Fruit fly (Drosophila melanogaster) whole organism, embryonic: ENCODE results near the gene SP555.

Experiments used
- Ada2b ChIP-seq: fragments of 200-800 bp; sonication (Bioruptor generic); IDR thresholded peaks from 2 replicates; pipeline ENCODE4 v1.3.6; 2022; ENCODE audit warnings: missing biosample characterization, missing genetic modification characterization
- BEAF-32 ChIP-seq: fragments of 200-800 bp; sonication (Bioruptor generic); optimal IDR thresholded peaks from 3 replicates; lab custom pipeline; 2017; ENCODE audit warnings: missing biosample characterization, missing genetic modification characterization, mild to moderate bottlenecking, moderate library complexity, missing genetic modification reagents
- CG10147 ChIP-seq: fragments of 200-800 bp; sonication (Bioruptor generic); optimal IDR thresholded peaks from 2 replicates; lab custom pipeline; 2019; ENCODE audit warnings: missing biosample characterization, mild to moderate bottlenecking, missing genetic modification characterization, moderate library complexity
- CG1024 ChIP-seq: fragments of 200-800 bp; sonication (Bioruptor generic); IDR thresholded peaks from 2 replicates; pipeline ENCODE4 v1.3.6; 2022; ENCODE audit warnings: missing biosample characterization, missing genetic modification characterization
- CG10431 ChIP-seq: fragments of 200-800 bp; sonication (Bioruptor generic); optimal IDR thresholded peaks from 3 replicates; lab custom pipeline; 2018; ENCODE audit warnings: missing biosample characterization, mild to moderate bottlenecking, missing genetic modification characterization
- CG11504 ChIP-seq: fragments of 200-800 bp; sonication (Bioruptor generic); optimal IDR thresholded peaks from 3 replicates; lab custom pipeline; 2019; ENCODE audit warnings: missing biosample characterization, mild to moderate bottlenecking, missing genetic modification characterization, moderate library complexity
- CG12769 ChIP-seq: fragments of 200-800 bp; sonication (Bioruptor generic); optimal IDR thresholded peaks from 2 replicates; lab custom pipeline; 2019; ENCODE audit warnings: missing biosample characterization, mild to moderate bottlenecking, missing genetic modification characterization, moderate library complexity
- CG12942 ChIP-seq: fragments of 200-800 bp; sonication (Bioruptor generic); optimal IDR thresholded peaks from 3 replicates; lab custom pipeline; 2016; ENCODE audit warnings: missing biosample characterization, missing genetic modification characterization
- CG15514 ChIP-seq: fragments of 200-800 bp; sonication (Bioruptor generic); optimal IDR thresholded peaks from 3 replicates; lab custom pipeline; 2017; ENCODE audit warnings: missing biosample characterization, missing genetic modification characterization, mild to moderate bottlenecking, moderate library complexity, missing genetic modification reagents
- CG1603 ChIP-seq: fragments of 200-800 bp; sonication (Bioruptor generic); optimal IDR thresholded peaks from 2 replicates; lab custom pipeline; 2019; ENCODE audit warnings: missing biosample characterization, mild to moderate bottlenecking, missing genetic modification characterization, moderate library complexity
- CG18476 ChIP-seq: fragments of 200-800 bp; sonication (Bioruptor generic); optimal IDR thresholded peaks from 2 replicates; lab custom pipeline; 2016; ENCODE audit warnings: missing biosample characterization, mild to moderate bottlenecking, missing genetic modification characterization
- CG2202 ChIP-seq: fragments of 200-800 bp; sonication (Bioruptor generic); optimal IDR thresholded peaks from 2 replicates; lab custom pipeline; 2018; ENCODE audit warnings: missing biosample characterization, mild to moderate bottlenecking, missing genetic modification characterization
- CG31365 ChIP-seq: fragments of 200-800 bp; sonication (Bioruptor generic); optimal IDR thresholded peaks from 2 replicates; lab custom pipeline; 2018; ENCODE audit warnings: missing biosample characterization, mild to moderate bottlenecking, missing genetic modification characterization
- CG33213 ChIP-seq: fragments of 200-800 bp; sonication (Bioruptor generic); optimal IDR thresholded peaks from 3 replicates; lab custom pipeline; 2016; ENCODE audit warnings: missing biosample characterization, missing genetic modification characterization
- CG3726 ChIP-seq: fragments of 200-800 bp; sonication (Bioruptor generic); IDR thresholded peaks from 3 replicates; pipeline ENCODE4, ENCODE4 v1.3.6; 2022; ENCODE audit warnings: missing biosample characterization, missing genetic modification characterization
- CG4282 ChIP-seq: fragments of 200-800 bp; sonication (Bioruptor generic); optimal IDR thresholded peaks from 2 replicates; lab custom pipeline; 2016; ENCODE audit warnings: missing biosample characterization, missing genetic modification characterization
- CG4328 ChIP-seq: fragments of 200-800 bp; sonication (Bioruptor generic); optimal IDR thresholded peaks from 3 replicates; lab custom pipeline; 2017; ENCODE audit warnings: missing biosample characterization, missing genetic modification reagents, missing genetic modification characterization
- CG43689 ChIP-seq: fragments of 200-800 bp; sonication (Bioruptor generic); IDR thresholded peaks from 2 replicates; pipeline ENCODE4 v1.3.6; 2022; ENCODE audit warnings: missing biosample characterization, missing genetic modification characterization
- CG5953 ChIP-seq: fragments of 200-800 bp; sonication (Bioruptor generic); IDR thresholded peaks from 2 replicates; pipeline ENCODE4 v1.3.6; 2022; ENCODE audit warnings: missing biosample characterization, missing genetic modification characterization
- CG6765 ChIP-seq: fragments of 200-800 bp; sonication (Bioruptor generic); optimal IDR thresholded peaks from 3 replicates; lab custom pipeline; 2017; ENCODE audit warnings: missing biosample characterization, mild to moderate bottlenecking, missing genetic modification characterization
- CG7556 ChIP-seq: fragments of 200-800 bp; sonication (Bioruptor generic); optimal IDR thresholded peaks from 2 replicates; lab custom pipeline; 2017; ENCODE audit warnings: missing biosample characterization, mild to moderate bottlenecking, missing genetic modification characterization
- CG7963 ChIP-seq: fragments of 200-800 bp; sonication (Bioruptor generic); IDR thresholded peaks from 3 replicates; pipeline ENCODE4 v1.3.6; 2022; ENCODE audit warnings: missing biosample characterization, missing genetic modification characterization; ENCODE audit not compliant: partially characterized antibody
- CG7987 ChIP-seq: fragments of 200-800 bp; sonication (Bioruptor generic); optimal IDR thresholded peaks from 2 replicates; lab custom pipeline; 2018; ENCODE audit warnings: missing biosample characterization, mild to moderate bottlenecking, missing genetic modification characterization, moderate library complexity
- CG8944 ChIP-seq: fragments of 200-800 bp; sonication (Bioruptor generic); optimal IDR thresholded peaks from 3 replicates; lab custom pipeline; 2016; ENCODE audit warnings: missing biosample characterization, missing genetic modification characterization
- CG9609 ChIP-seq: fragments of 200-800 bp; sonication (Bioruptor generic); optimal IDR thresholded peaks from 3 replicates; lab custom pipeline; 2016; ENCODE audit warnings: missing biosample characterization, missing genetic modification characterization
- CG9817 ChIP-seq: fragments of 200-800 bp; sonication (Bioruptor generic); optimal IDR thresholded peaks from 2 replicates; lab custom pipeline; 2018; ENCODE audit warnings: missing biosample characterization, mild to moderate bottlenecking, missing genetic modification characterization, moderate library complexity
- D19A ChIP-seq: fragments of 200-800 bp; optimal IDR thresholded peaks from 3 replicates; lab custom pipeline; 2019; ENCODE audit warnings: missing biosample characterization, mild to moderate bottlenecking, missing genetic modification characterization, moderate library complexity
- Dbx ChIP-seq: fragments of 200-800 bp; sonication (Bioruptor generic); IDR thresholded peaks from 3 replicates; pipeline ENCODE4 v1.3.6; 2022; ENCODE audit warnings: missing biosample characterization, missing genetic modification characterization
- Dek ChIP-seq: fragments of 200-800 bp; sonication (Bioruptor generic); optimal IDR thresholded peaks from 3 replicates; lab custom pipeline; 2019; ENCODE audit warnings: missing biosample characterization, mild to moderate bottlenecking, missing genetic modification characterization, moderate library complexity
- Dip2 ChIP-seq: fragments of 200-800 bp; sonication (Bioruptor generic); IDR thresholded peaks from 2 replicates; pipeline ENCODE4 v1.3.6; 2022; ENCODE audit warnings: missing biosample characterization, missing genetic modification characterization
- HLH4C ChIP-seq: fragments of 200-800 bp; sonication (Bioruptor generic); IDR thresholded peaks from 3 replicates; pipeline ENCODE4 v1.3.6; 2022; ENCODE audit warnings: missing biosample characterization, missing genetic modification characterization; ENCODE audit not compliant: partially characterized antibody
- Hr39 ChIP-seq: fragments of >200 bp; optimal IDR thresholded peaks from 2 replicates; lab custom pipeline; 2017
- Vsx1 ChIP-seq: fragments of 200-800 bp; sonication (Bioruptor generic); optimal IDR thresholded peaks from 2 replicates; lab custom pipeline; 2017; ENCODE audit warnings: missing biosample characterization, mild to moderate bottlenecking, missing genetic modification characterization, missing genetic modification reagents
- bab2 ChIP-seq: fragments of 200-800 bp; sonication (Bioruptor generic); optimal IDR thresholded peaks from 2 replicates; lab custom pipeline; 2016; ENCODE audit warnings: missing biosample characterization, missing genetic modification characterization
- bsh ChIP-seq, 2 experiments: fragments of 200-800 bp; sonication (Bioruptor generic); optimal IDR thresholded peaks; 2 replicates each; lab custom pipeline; 2017 to 2018; ENCODE audit warnings: mild to moderate bottlenecking in 2 of 2, missing biosample characterization in 2 of 2, missing genetic modification characterization in 2 of 2, moderate library complexity in 1 of 2
- chn ChIP-seq: fragments of 200-800 bp; sonication (Bioruptor generic); optimal IDR thresholded peaks from 2 replicates; lab custom pipeline; 2016; ENCODE audit warnings: missing biosample characterization, missing genetic modification characterization
- croc ChIP-seq: fragments of 200-800 bp; sonication (Bioruptor generic); conservative IDR thresholded peaks from 3 replicates; pipeline ENCODE4 v1.3.6; 2022; ENCODE audit warnings: missing biosample characterization, missing genetic modification characterization
- fd3F ChIP-seq: fragments of 200-800 bp; sonication (Bioruptor generic); optimal IDR thresholded peaks from 2 replicates; lab custom pipeline; 2018; ENCODE audit warnings: missing biosample characterization, mild to moderate bottlenecking, missing genetic modification characterization, moderate library complexity
- gro ChIP-seq: fragments of 200-800 bp; sonication (Bioruptor generic); optimal IDR thresholded peaks from 2 replicates; lab custom pipeline; 2016; ENCODE audit warnings: missing biosample characterization, missing genetic modification characterization
- gt ChIP-seq: fragments of 200-800 bp; sonication (Bioruptor generic); IDR thresholded peaks from 2 replicates; pipeline ENCODE4 v1.3.6; 2022; ENCODE audit warnings: missing biosample characterization, missing genetic modification characterization
- ind ChIP-seq: fragments of 200-800 bp; sonication (Bioruptor generic); optimal IDR thresholded peaks from 3 replicates; lab custom pipeline; 2016; ENCODE audit warnings: missing biosample characterization, missing genetic modification characterization
- lab ChIP-seq: fragments of 200-800 bp; sonication (Bioruptor generic); optimal IDR thresholded peaks from 3 replicates; lab custom pipeline; 2017; ENCODE audit warnings: missing biosample characterization, missing genetic modification characterization, mild to moderate bottlenecking, moderate library complexity, missing genetic modification reagents
- pho ChIP-seq: fragments of 200-800 bp; sonication (Bioruptor generic); optimal IDR thresholded peaks from 2 replicates; lab custom pipeline; 2016; ENCODE audit warnings: missing biosample characterization, missing genetic modification characterization
- phol ChIP-seq: fragments of 200-800 bp; sonication (Bioruptor generic); optimal IDR thresholded peaks from 3 replicates; lab custom pipeline; 2018; ENCODE audit warnings: missing biosample characterization, mild to moderate bottlenecking, missing genetic modification characterization, moderate library complexity
- rib ChIP-seq: fragments of 200-800 bp; sonication (Bioruptor generic); IDR thresholded peaks from 2 replicates; pipeline ENCODE4 v1.3.6; 2022; ENCODE audit warnings: missing biosample characterization, missing genetic modification characterization
- ro ChIP-seq: fragments of 200-800 bp; sonication (Bioruptor generic); IDR thresholded peaks from 2 replicates; pipeline ENCODE4 v1.3.6; 2022; ENCODE audit warnings: missing biosample characterization, missing genetic modification characterization
- sens ChIP-seq: fragments of 200-800 bp; sonication (Bioruptor generic); peaks from one replicate; lab custom pipeline; 2016; ENCODE audit warnings: missing biosample characterization, missing genetic modification characterization
- seq ChIP-seq: fragments of 200-800 bp; sonication (Bioruptor generic); IDR thresholded peaks from 2 replicates; pipeline ENCODE4 v1.3.6; 2022; ENCODE audit warnings: missing biosample characterization, missing genetic modification characterization
- shn ChIP-seq: fragments of 200-800 bp; sonication (Bioruptor generic); optimal IDR thresholded peaks from 3 replicates; lab custom pipeline; 2016; ENCODE audit warnings: missing biosample characterization, missing genetic modification characterization
- sob ChIP-seq: fragments of 200-800 bp; sonication (Bioruptor generic); IDR thresholded peaks from 2 replicates; pipeline ENCODE4 v1.3.6; 2022; ENCODE audit warnings: missing biosample characterization, missing genetic modification characterization
- unpg ChIP-seq: fragments of 200-800 bp; sonication (Bioruptor generic); optimal IDR thresholded peaks from 3 replicates; lab custom pipeline; 2018; ENCODE audit warnings: missing biosample characterization, mild to moderate bottlenecking, missing genetic modification characterization, moderate library complexity

SP555 gene

dm6 chr2L:5010784-5011260 lies 26.7 kb upstream of the SP555 start, which contains the start of the genes CG31917, Tfb5 and SelT (continued):
- TF ChIP-seq CG9609 (GFP tag; lab: Kevin White, UChicago) (peak; percentile 50), CG31365 (no peak), Dip2 (GFP tag; lab: Robert Waterston, UW) (no peak), CG4328 (GFP tag; lab: Kevin White, UChicago) (peak; percentile 5), seq (GFP tag; lab: Robert Waterston, UW) (no peak), CG11504 (tag; lab: Kevin White, UChicago) (peak; percentile 65), ind (GFP tag; lab: Kevin White, UChicago) (peak; percentile 47), gro (GFP tag; lab: Kevin White, UChicago) (peak; percentile 45), rib (no peak), Vsx1 (GFP tag; lab: Kevin White, UChicago) (no peak), CG10147 (GFP tag; lab: Kevin White, UChicago) (no peak), Dbx (GFP tag; lab: Robert Waterston, UW) (0 out of 3 replicates have a peak, but pooled peaks have one; percentile 11), Ada2b (GFP tag; lab: Robert Waterston, UW) (peak; percentile 46; the same call in 1 of the 2 replicates), CG9817 (peak; percentile 75), CG7987 (GFP tag; lab: Kevin White, UChicago) (no peak), CG15514 (peak; percentile 60), gt (no peak), CG4282 (GFP tag; lab: Kevin White, UChicago) (no peak), ro (GFP tag; lab: Robert Waterston, UW) (no peak), CG43689 (GFP tag; lab: Robert Waterston, UW) (no peak), phol (peak; percentile 70), Dek (tag; lab: Kevin White, UChicago) (peak; percentile 45), CG12942 (GFP tag; lab: Kevin White, UChicago) (peak; percentile 59), sens (GFP tag; lab: Kevin White, UChicago) (peak; percentile 89), pho (GFP tag; lab: Kevin White, UChicago) (peak; percentile 77), BEAF-32 (GFP tag; lab: Kevin White, UChicago) (peak; percentile 89), CG7556 (GFP tag; lab: Kevin White, UChicago) (peak; percentile 47), HLH4C (GFP tag; lab: Robert Waterston, UW) (peak; percentile 65), CG8944 (GFP tag; lab: Kevin White, UChicago) (peak; percentile 36), bsh (GFP tag; optimal IDR thresholded peaks at IDR 0.05; lab: Kevin White, UChicago) (peak in 1 of 2 experiments; percentile 40), CG1024 (GFP tag; lab: Robert Waterston, UW) (peak; percentile 34; the same call in 1 of the 2 replicates), shn (GFP tag; lab: Kevin White, UChicago) (peak; percentile 49), CG3726 (GFP tag; lab: Robert Waterston, UW) (no peak), croc (GFP tag; lab: Robert Waterston, UW) (no peak), CG10431 (GFP tag; lab: Kevin White, UChicago) (no peak), sob (GFP tag; lab: Robert Waterston, UW) (peak; percentile 32; the same call in 1 of the 2 replicates), CG1603 (tag; lab: Kevin White, UChicago) (peak; percentile 75), bab2 (peak; percentile 70), Hr39 (lab: Kevin White, UChicago) (no peak), CG7963 (GFP tag; lab: Robert Waterston, UW) (no peak), D19A (tag; lab: Kevin White, UChicago) (no peak), CG6765 (GFP tag; lab: Kevin White, UChicago) (no peak), CG12769 (tag; lab: Kevin White, UChicago) (no peak), CG33213 (GFP tag; lab: Kevin White, UChicago) (peak; percentile 65), lab (GFP tag; lab: Kevin White, UChicago) (no peak), chn (GFP tag; lab: Kevin White, UChicago) (peak; percentile 9), CG2202 (no peak), unpg (GFP tag; lab: Kevin White, UChicago) (peak; percentile 68), CG5953 (GFP tag; lab: Robert Waterston, UW) (no peak), fd3F (GFP tag; lab: Kevin White, UChicago) (peak; percentile 54), CG18476 (peak; percentile 17)
